Fruit fly (Drosophila melanogaster) whole organism, embryonic: ENCODE data around the gene Vdup1.
A peak's percentile ranks its signal among the peaks of the same experiment; 100 is the strongest.

Source experiments
- CG10543 ChIP-seq: fragments of 200-800 bp; sonication (Bioruptor generic); optimal IDR thresholded peaks from 3 replicates; lab custom pipeline; 2017; ENCODE audit warnings: missing biosample characterization, mild to moderate bottlenecking, missing genetic modification characterization, moderate library complexity
- CG10565 ChIP-seq: fragments of 200-800 bp; sonication (Bioruptor generic); optimal IDR thresholded peaks from 3 replicates; lab custom pipeline; 2016; ENCODE audit warnings: missing biosample characterization, mild to moderate bottlenecking, missing genetic modification characterization
- CG11695 ChIP-seq: fragments of 200-800 bp; sonication (Bioruptor generic); IDR thresholded peaks from 3 replicates; pipeline ENCODE4 v1.3.6; 2022; ENCODE audit warnings: missing biosample characterization, missing genetic modification characterization
- CG11723 ChIP-seq: fragments of 200-800 bp; sonication (Bioruptor generic); optimal IDR thresholded peaks from 2 replicates; lab custom pipeline; 2017; ENCODE audit warnings: missing biosample characterization, mild to moderate bottlenecking, missing genetic modification characterization
- CG15479 ChIP-seq: fragments of 200-800 bp; sonication (Bioruptor generic); optimal IDR thresholded peaks from 3 replicates; lab custom pipeline; 2019; ENCODE audit warnings: missing biosample characterization, mild to moderate bottlenecking, missing genetic modification characterization, moderate library complexity
- CG1792 ChIP-seq: fragments of 200-800 bp; sonication (Bioruptor generic); optimal IDR thresholded peaks from 2 replicates; lab custom pipeline; 2016; ENCODE audit warnings: missing biosample characterization, missing genetic modification characterization
- CG2129 ChIP-seq: fragments of 200-800 bp; sonication (Bioruptor generic); IDR thresholded peaks from 2 replicates; pipeline ENCODE4 v1.3.6; 2022; ENCODE audit warnings: missing biosample characterization, missing genetic modification characterization; ENCODE audit not compliant: partially characterized antibody
- CG3163 ChIP-seq: fragments of 200-800 bp; sonication (Bioruptor generic); optimal IDR thresholded peaks from 3 replicates; lab custom pipeline; 2016; ENCODE audit warnings: missing biosample characterization, missing genetic modification characterization
- CG42726 ChIP-seq: fragments of 200-800 bp; sonication (Bioruptor generic); IDR thresholded peaks from 2 replicates; pipeline ENCODE4 v1.3.6; 2022; ENCODE audit warnings: missing biosample characterization, missing genetic modification characterization; ENCODE audit not compliant: partially characterized antibody
- CG4424 ChIP-seq: fragments of 200-800 bp; sonication (Bioruptor generic); optimal IDR thresholded peaks from 3 replicates; lab custom pipeline; 2016; ENCODE audit warnings: missing biosample characterization, missing genetic modification characterization
- CG7839 ChIP-seq: fragments of 200-800 bp; sonication (Bioruptor generic); optimal IDR thresholded peaks from 3 replicates; lab custom pipeline; 2018; ENCODE audit warnings: missing biosample characterization, mild to moderate bottlenecking, missing genetic modification characterization, moderate library complexity
- CG7963 ChIP-seq: fragments of 200-800 bp; sonication (Bioruptor generic); IDR thresholded peaks from 3 replicates; pipeline ENCODE4 v1.3.6; 2022; ENCODE audit warnings: missing biosample characterization, missing genetic modification characterization; ENCODE audit not compliant: partially characterized antibody
- CG9797 ChIP-seq: fragments of 200-800 bp; sonication (Bioruptor generic); optimal IDR thresholded peaks from 3 replicates; lab custom pipeline; 2018; ENCODE audit warnings: missing biosample characterization, mild to moderate bottlenecking, missing genetic modification characterization
- D19A ChIP-seq: fragments of 200-800 bp; optimal IDR thresholded peaks from 3 replicates; lab custom pipeline; 2019; ENCODE audit warnings: missing biosample characterization, mild to moderate bottlenecking, missing genetic modification characterization, moderate library complexity
- Deaf1 ChIP-seq: fragments of 200-800 bp; optimal IDR thresholded peaks from 3 replicates; lab custom pipeline; 2019; ENCODE audit warnings: missing biosample characterization, mild to moderate bottlenecking, missing genetic modification characterization, moderate library complexity
- Dek ChIP-seq: fragments of 200-800 bp; sonication (Bioruptor generic); optimal IDR thresholded peaks from 3 replicates; lab custom pipeline; 2019; ENCODE audit warnings: missing biosample characterization, mild to moderate bottlenecking, missing genetic modification characterization, moderate library complexity
- Doc3 ChIP-seq: fragments of 200-800 bp; sonication (Bioruptor generic); IDR thresholded peaks from 3 replicates; pipeline ENCODE4 v1.3.6; 2022; ENCODE audit warnings: missing biosample characterization, missing genetic modification characterization; ENCODE audit not compliant: partially characterized antibody
- Dref ChIP-seq: fragments of 200-800 bp; sonication (Bioruptor generic); IDR thresholded peaks from 2 replicates; pipeline ENCODE4 v1.3.6; 2022; ENCODE audit warnings: missing biosample characterization, missing genetic modification characterization
- Ets97D ChIP-seq: fragments of 200-800 bp; sonication (Bioruptor generic); optimal IDR thresholded peaks from 3 replicates; lab custom pipeline; 2016; ENCODE audit warnings: missing biosample characterization, missing genetic modification characterization
- Fer1 ChIP-seq: fragments of 200-800 bp; sonication (Bioruptor generic); optimal IDR thresholded peaks from 2 replicates; lab custom pipeline; 2017; ENCODE audit warnings: missing biosample characterization, mild to moderate bottlenecking, missing genetic modification characterization
- HLH54F ChIP-seq: fragments of 200-800 bp; sonication (Bioruptor generic); optimal IDR thresholded peaks from 3 replicates; lab custom pipeline; 2016; ENCODE audit warnings: missing biosample characterization, missing genetic modification characterization
- HmgZ ChIP-seq: fragments of 200-800 bp; sonication (Bioruptor generic); optimal IDR thresholded peaks from 2 replicates; lab custom pipeline; 2018; ENCODE audit warnings: missing biosample characterization, mild to moderate bottlenecking, missing genetic modification characterization
- Jarid2 ChIP-seq: fragments of 200-800 bp; sonication (Bioruptor generic); optimal IDR thresholded peaks from 3 replicates; lab custom pipeline; 2017; ENCODE audit warnings: mild to moderate bottlenecking, missing biosample characterization, missing genetic modification reagents, missing genetic modification characterization
- Lim3 ChIP-seq: fragments of 200-800 bp; sonication (Bioruptor generic); IDR thresholded peaks from 2 replicates; pipeline ENCODE4 v1.3.6; 2022; ENCODE audit warnings: missing biosample characterization, missing genetic modification characterization
- Meics ChIP-seq: fragments of 200-800 bp; sonication (Bioruptor generic); optimal IDR thresholded peaks from 2 replicates; lab custom pipeline; 2017; ENCODE audit warnings: missing biosample characterization, mild to moderate bottlenecking, missing genetic modification characterization
- Mrtf ChIP-seq: fragments of 200-800 bp; sonication (Bioruptor generic); IDR thresholded peaks from 3 replicates; pipeline ENCODE4 v1.3.6; 2022; ENCODE audit warnings: missing biosample characterization, missing genetic modification characterization
- Opbp ChIP-seq: fragments of 200-800 bp; sonication (Bioruptor generic); IDR thresholded peaks from 3 replicates; pipeline ENCODE4 v1.3.6; 2022; ENCODE audit warnings: missing biosample characterization, missing genetic modification characterization; ENCODE audit not compliant: partially characterized antibody
- Sox100B ChIP-seq: fragments of 200-800 bp; sonication (Bioruptor generic); optimal IDR thresholded peaks from 3 replicates; lab custom pipeline; 2018; ENCODE audit warnings: missing biosample characterization, mild to moderate bottlenecking, missing genetic modification characterization
- Sox102F ChIP-seq: fragments of 200-800 bp; sonication (Bioruptor generic); optimal IDR thresholded peaks from 2 replicates; lab custom pipeline; 2018; ENCODE audit warnings: missing biosample characterization, mild to moderate bottlenecking, missing genetic modification characterization, moderate library complexity
- Ssrp ChIP-seq: fragments of 200-800 bp; sonication (Bioruptor generic); optimal IDR thresholded peaks from 2 replicates; lab custom pipeline; 2018; ENCODE audit warnings: missing biosample characterization, mild to moderate bottlenecking, missing genetic modification characterization, moderate library complexity
- TFAM ChIP-seq: fragments of 200-800 bp; sonication (Bioruptor generic); optimal IDR thresholded peaks from 2 replicates; lab custom pipeline; 2017; ENCODE audit warnings: missing biosample characterization, missing genetic modification characterization, inconsistent platforms
- Trl ChIP-seq, 3 experiments: fragments of >200 bp in 2 of 3; fragments of 200-800 bp in 1 of 3; sonication (Bioruptor generic) in 1 of 3; optimal IDR thresholded peaks; 2 replicates in 1 of 3; 3 replicates in 2 of 3; lab custom pipeline; 2016 to 2017; ENCODE audit warnings: missing biosample characterization in 1 of 3, missing genetic modification characterization in 1 of 3
- Xrp1 ChIP-seq: fragments of 200-800 bp; sonication (Bioruptor generic); IDR thresholded peaks from 2 replicates; pipeline ENCODE4 v1.3.6; 2022; ENCODE audit warnings: missing biosample characterization, missing genetic modification characterization
- caup ChIP-seq: fragments of 200-800 bp; sonication (Bioruptor generic); optimal IDR thresholded peaks from 3 replicates; lab custom pipeline; 2017; ENCODE audit warnings: missing biosample characterization, mild to moderate bottlenecking, missing genetic modification characterization, moderate library complexity; ENCODE audit not compliant: severe bottlenecking
- chinmo ChIP-seq: fragments of 200-800 bp; sonication (Bioruptor generic); IDR thresholded peaks from 4 replicates; pipeline ENCODE4 v1.3.6; 2022; ENCODE audit warnings: missing biosample characterization, missing genetic modification characterization; ENCODE audit not compliant: partially characterized antibody
- chm ChIP-seq: fragments of 200-800 bp; sonication (Bioruptor generic); IDR thresholded peaks from 2 replicates; pipeline ENCODE4 v1.3.6; 2022; ENCODE audit warnings: missing biosample characterization, missing genetic modification characterization
- da ChIP-seq: fragments of 200-800 bp; sonication (Bioruptor generic); optimal IDR thresholded peaks from 2 replicates; lab custom pipeline; 2016; ENCODE audit warnings: missing biosample characterization, missing genetic modification characterization
- dmrt11E ChIP-seq: fragments of 200-800 bp; sonication (Bioruptor generic); optimal IDR thresholded peaks from 3 replicates; lab custom pipeline; 2018; ENCODE audit warnings: missing biosample characterization, mild to moderate bottlenecking, missing genetic modification characterization, moderate library complexity
- kah ChIP-seq: fragments of 200-800 bp; sonication (Bioruptor generic); optimal IDR thresholded peaks from 2 replicates; lab custom pipeline; 2018; ENCODE audit warnings: missing biosample characterization, mild to moderate bottlenecking, missing genetic modification characterization
- kni ChIP-seq: fragments of 200-800 bp; sonication (Bioruptor generic); optimal IDR thresholded peaks from 3 replicates; lab custom pipeline; 2017; ENCODE audit warnings: mild to moderate bottlenecking, missing biosample characterization, missing genetic modification reagents, missing genetic modification characterization
- lab ChIP-seq: fragments of 200-800 bp; sonication (Bioruptor generic); optimal IDR thresholded peaks from 3 replicates; lab custom pipeline; 2017; ENCODE audit warnings: missing biosample characterization, missing genetic modification characterization, mild to moderate bottlenecking, moderate library complexity, missing genetic modification reagents
- oc ChIP-seq: fragments of 200-800 bp; sonication (Bioruptor generic); optimal IDR thresholded peaks from 2 replicates; lab custom pipeline; 2018; ENCODE audit warnings: missing biosample characterization, mild to moderate bottlenecking, missing genetic modification characterization, moderate library complexity
- pros ChIP-seq: fragments of 200-800 bp; sonication (Bioruptor generic); optimal IDR thresholded peaks from 3 replicates; lab custom pipeline; 2019; ENCODE audit warnings: missing biosample characterization, mild to moderate bottlenecking, missing genetic modification characterization, moderate library complexity
- row ChIP-seq: fragments of 200-800 bp; sonication (Bioruptor generic); IDR thresholded peaks from 3 replicates; pipeline ENCODE4 v1.3.6; 2022; ENCODE audit warnings: missing biosample characterization, missing genetic modification characterization
- sima ChIP-seq: fragments of 200-800 bp; sonication (Bioruptor generic); optimal IDR thresholded peaks from 2 replicates; lab custom pipeline; 2016; ENCODE audit warnings: missing biosample characterization, missing genetic modification characterization
- sr ChIP-seq: fragments of 200-800 bp; sonication (Bioruptor generic); IDR thresholded peaks from 3 replicates; pipeline ENCODE4 v1.3.6; 2022; ENCODE audit warnings: missing biosample characterization, missing genetic modification characterization
- ttk ChIP-seq: fragments of 200-800 bp; sonication (Bioruptor generic); IDR thresholded peaks from 2 replicates; pipeline ENCODE4 v2.1.2; 2022; ENCODE audit warnings: missing biosample characterization, missing genetic modification characterization
- vvl ChIP-seq: fragments of 200-800 bp; sonication (Bioruptor generic); IDR thresholded peaks from 2 replicates; pipeline ENCODE4 v1.3.6; 2022; ENCODE audit warnings: missing biosample characterization, missing genetic modification characterization
- wek ChIP-seq: fragments of 200-800 bp; sonication (Bioruptor generic); optimal IDR thresholded peaks from 3 replicates; lab custom pipeline; 2018; ENCODE audit warnings: missing biosample characterization, mild to moderate bottlenecking, missing genetic modification characterization, moderate library complexity

The Vdup1 gene

dm6 chr3L:180262-180543, 1.4 kb upstream of the Vdup1 start (continued):
- TF ChIP-seq Jarid2 (GFP tag; lab: Kevin White, UChicago), result peak; percentile 75
- TF ChIP-seq ttk (GFP tag; lab: Robert Waterston, UW), result no peak
- TF ChIP-seq Ets97D (GFP tag; lab: Kevin White, UChicago), result no peak
- no peak for TF ChIP-seq sima (GFP tag; lab: Kevin White, UChicago)
- no peak for TF ChIP-seq kah (GFP tag; lab: Kevin White, UChicago)
- TF ChIP-seq CG42726, result 0 out of 2 replicates have a peak, but pooled peaks have one; percentile 42
- TF ChIP-seq Fer1 (GFP tag; lab: Kevin White, UChicago), result no peak
- TF ChIP-seq sr (GFP tag; lab: Robert Waterston, UW), result no peak
- TF ChIP-seq Opbp (GFP tag; lab: Robert Waterston, UW), result peak; percentile 34; the same call in 1 of the 3 replicates
- TF ChIP-seq Lim3 (GFP tag; lab: Robert Waterston, UW), result no peak
- peak; percentile 6 for TF ChIP-seq caup (GFP tag; lab: Kevin White, UChicago)
- TF ChIP-seq HmgZ (tag; lab: Kevin White, UChicago), result no peak
- no peak for TF ChIP-seq Meics
- 0 out of 2 replicates have a peak, but pooled peaks have one; percentile 45 for TF ChIP-seq chm (GFP tag; lab: Robert Waterston, UW)
- no peak for TF ChIP-seq CG1792 (GFP tag; lab: Kevin White, UChicago)
- no peak for TF ChIP-seq TFAM (GFP tag; lab: Kevin White, UChicago)
- no peak for TF ChIP-seq CG15479 (GFP tag; lab: Kevin White, UChicago)
- no peak for TF ChIP-seq Sox100B
- TF ChIP-seq CG4424 (GFP tag; lab: Kevin White, UChicago), result no peak
- TF ChIP-seq HLH54F, result no peak
- no peak for TF ChIP-seq CG11723 (GFP tag; lab: Kevin White, UChicago)
- TF ChIP-seq CG10565 (GFP tag; lab: Kevin White, UChicago), result no peak
- no peak for TF ChIP-seq Sox102F
- TF ChIP-seq wek (GFP tag; lab: Kevin White, UChicago), result no peak
- no peak for TF ChIP-seq Mrtf (GFP tag; lab: Robert Waterston, UW)
- TF ChIP-seq Doc3 (GFP tag; lab: Robert Waterston, UW), result no peak
- peak; percentile 41 for TF ChIP-seq kni
- no peak for TF ChIP-seq CG7963 (GFP tag; lab: Robert Waterston, UW)
- TF ChIP-seq Dek (tag; lab: Kevin White, UChicago), result no peak
- TF ChIP-seq dmrt11E (tag; lab: Kevin White, UChicago), result no peak
- no peak for TF ChIP-seq Xrp1

dm6 chr3L:179490-180261, 913 bp upstream of the Vdup1 start, which contains the start of gene CG13875:
Gene CG13875 (plus strand): TSS chr3L:179923.
- TF ChIP-seq Dref (GFP tag; lab: Robert Waterston, UW) (no peak), chinmo (peak; percentile 78; the same call in 2 of the 4 replicates), da (GFP tag; lab: Kevin White, UChicago) (no peak), Trl (optimal IDR thresholded peaks at IDR 0.05; lab: Kevin White, UChicago) (peak; percentile 72), Trl (GFP tag; optimal IDR thresholded peaks at IDR 0.05; lab: Kevin White, UChicago) (no peak), Deaf1 (tag; lab: Kevin White, UChicago) (peak; percentile 35), pros (GFP tag; lab: Kevin White, UChicago) (peak; percentile 84), CG11695 (GFP tag; lab: Robert Waterston, UW) (peak; percentile 11; the same call in 1 of the 3 replicates), CG10543 (GFP tag; lab: Kevin White, UChicago) (peak; percentile 20), D19A (peak; percentile 67), CG3163 (peak; percentile 95), CG2129 (GFP tag; lab: Robert Waterston, UW) (no peak), lab (GFP tag; lab: Kevin White, UChicago) (peak; percentile 28), vvl (GFP tag; lab: Robert Waterston, UW) (no peak), oc (tag; lab: Kevin White, UChicago) (peak; percentile 42), CG9797 (GFP tag; lab: Kevin White, UChicago) (no peak), row (GFP tag; lab: Robert Waterston, UW) (0 out of 3 replicates have a peak, but pooled peaks have one; percentile 21), CG7839 (no peak), Ssrp (no peak)
